Worm (Caenorhabditis elegans) whole organism, late embryonic: Measurements from ENCODE around the gene Y37D8A.6.

Experiments
- C08G9.2 ChIP-seq: sonication (generic microtip); optimal IDR thresholded peaks from 2 replicates; lab custom pipeline; 2016; ENCODE audit warnings: mild to moderate bottlenecking, missing genetic modification characterization, moderate library complexity, missing compliant biosample characterization
- K09A11.1 ChIP-seq: sonication (generic microtip); optimal IDR thresholded peaks from 2 replicates; lab custom pipeline; 2017; ENCODE audit warnings: antibody characterized with exemption, mild to moderate bottlenecking, missing genetic modification characterization, missing compliant biosample characterization; ENCODE audit not compliant: insufficient read depth
- T23F11.4 ChIP-seq: fragments of 200-800 bp; sonication (Bioruptor generic); optimal IDR thresholded peaks from 2 replicates; lab custom pipeline; 2018; ENCODE audit warnings: mild to moderate bottlenecking, missing genetic modification characterization, missing compliant biosample characterization
- ahr-1 ChIP-seq: sonication (generic microtip); optimal IDR thresholded peaks from 2 replicates; lab custom pipeline; 2016; ENCODE audit warnings: missing genetic modification characterization, missing compliant biosample characterization
- ama-1 ChIP-seq: fragments of 150-350 bp; optimal IDR thresholded peaks from 2 replicates; lab custom pipeline; 2014
- ceh-18 ChIP-seq: sonication (generic microtip); optimal IDR thresholded peaks from 2 replicates; lab custom pipeline; 2016; ENCODE audit warnings: missing genetic modification characterization, missing compliant biosample characterization
- ceh-19 ChIP-seq: fragments of 200-800 bp; sonication (Bioruptor generic); optimal IDR thresholded peaks from 2 replicates; lab custom pipeline; 2018; ENCODE audit warnings: mild to moderate bottlenecking, missing genetic modification characterization, missing compliant biosample characterization
- ceh-2 ChIP-seq: sonication (generic microtip); optimal IDR thresholded peaks from 2 replicates; lab custom pipeline; 2016; ENCODE audit warnings: missing genotype, missing genetic modification characterization, missing compliant biosample characterization
- ceh-31 ChIP-seq: sonication (generic microtip); optimal IDR thresholded peaks from 2 replicates; lab custom pipeline; 2016; ENCODE audit warnings: missing genetic modification characterization, missing compliant biosample characterization
- ceh-34 ChIP-seq: sonication (generic microtip); optimal IDR thresholded peaks from 2 replicates; lab custom pipeline; 2016; ENCODE audit warnings: mild to moderate bottlenecking, missing genetic modification characterization, missing compliant biosample characterization
- ceh-6 ChIP-seq: fragments of 200-800 bp; sonication (Bioruptor generic); optimal IDR thresholded peaks from 2 replicates; lab custom pipeline; 2018; ENCODE audit warnings: mild to moderate bottlenecking, missing genetic modification characterization, missing compliant biosample characterization
- dmd-4 ChIP-seq: sonication (generic microtip); optimal IDR thresholded peaks from 2 replicates; lab custom pipeline; 2016; ENCODE audit warnings: borderline replicate concordance, missing genetic modification characterization, missing compliant biosample characterization
- dve-1 ChIP-seq: sonication (generic microtip); optimal IDR thresholded peaks from 2 replicates; lab custom pipeline; 2017; ENCODE audit warnings: antibody characterized with exemption, mild to moderate bottlenecking, missing genetic modification characterization, missing compliant biosample characterization
- elt-2 ChIP-seq: sonication (generic microtip); optimal IDR thresholded peaks from 2 replicates; lab custom pipeline; 2016; ENCODE audit warnings: missing genetic modification reagents, missing genetic modification characterization, missing compliant biosample characterization
- ets-4 ChIP-seq: sonication (generic microtip); optimal IDR thresholded peaks from 2 replicates; lab custom pipeline; 2016; ENCODE audit warnings: missing genetic modification characterization, missing compliant biosample characterization
- eyg-1 ChIP-seq: sonication (generic microtip); optimal IDR thresholded peaks from 2 replicates; lab custom pipeline; 2016; ENCODE audit warnings: missing genotype, missing genetic modification characterization, missing compliant biosample characterization
- fkh-10 ChIP-seq: fragments of 150-350 bp; optimal IDR thresholded peaks from 2 replicates; lab custom pipeline; 2014; ENCODE audit warnings: missing biosample characterization, missing genetic modification reagents, missing genetic modification characterization
- fkh-6 ChIP-seq: sonication (generic microtip); optimal IDR thresholded peaks from 2 replicates; lab custom pipeline; 2016; ENCODE audit warnings: missing genetic modification characterization, missing compliant biosample characterization
- gmeb-2 ChIP-seq: sonication (generic microtip); optimal IDR thresholded peaks from 2 replicates; lab custom pipeline; 2016; ENCODE audit warnings: missing genetic modification characterization, inconsistent platforms, missing compliant biosample characterization
- hlh-15 ChIP-seq: sonication (generic microtip); optimal IDR thresholded peaks from 2 replicates; lab custom pipeline; 2016; ENCODE audit warnings: missing genetic modification characterization, missing compliant biosample characterization
- hlh-30 ChIP-seq: sonication (generic microtip); optimal IDR thresholded peaks from 2 replicates; lab custom pipeline; 2017; ENCODE audit warnings: antibody characterized with exemption, missing genetic modification characterization, missing compliant biosample characterization; ENCODE audit not compliant: insufficient read depth
- lin-11 ChIP-seq: fragments of 200-800 bp; sonication (Bioruptor generic); optimal IDR thresholded peaks from 2 replicates; lab custom pipeline; 2018; ENCODE audit warnings: mild to moderate bottlenecking, missing genetic modification characterization, missing compliant biosample characterization
- nfya-1 ChIP-seq: sonication (generic microtip); optimal IDR thresholded peaks from 2 replicates; lab custom pipeline; 2017; ENCODE audit warnings: missing genetic modification characterization, mild to moderate bottlenecking, missing compliant biosample characterization, antibody characterized with exemption, moderate library complexity
- nhr-11 ChIP-seq: fragments of 150-350 bp; optimal IDR thresholded peaks from 2 replicates; lab custom pipeline; 2014; ENCODE audit warnings: missing biosample characterization, missing genetic modification characterization
- odd-2 ChIP-seq: sonication (generic microtip); optimal IDR thresholded peaks from 2 replicates; lab custom pipeline; 2017; ENCODE audit warnings: antibody characterized with exemption, mild to moderate bottlenecking, missing genetic modification characterization, missing compliant biosample characterization
- pat-9 ChIP-seq: fragments of 200-800 bp; sonication (Bioruptor generic); optimal IDR thresholded peaks from 2 replicates; lab custom pipeline; 2018; ENCODE audit warnings: mild to moderate bottlenecking, missing genetic modification characterization, moderate library complexity, missing compliant biosample characterization
- pha-2 ChIP-seq: sonication (generic microtip); optimal IDR thresholded peaks from 2 replicates; lab custom pipeline; 2017; ENCODE audit warnings: mild to moderate bottlenecking, missing genetic modification characterization, missing compliant biosample characterization
- pqm-1 ChIP-seq: sonication (generic microtip); optimal IDR thresholded peaks from 2 replicates; lab custom pipeline; 2016; ENCODE audit warnings: missing genetic modification characterization, missing compliant biosample characterization
- pros-1 ChIP-seq: fragments of 150-350 bp; optimal IDR thresholded peaks from 2 replicates; lab custom pipeline; 2014; ENCODE audit warnings: missing biosample characterization, missing genetic modification reagents, missing genetic modification characterization
- ref-2 ChIP-seq: sonication (generic microtip); optimal IDR thresholded peaks from 2 replicates; lab custom pipeline; 2016; ENCODE audit warnings: missing genetic modification characterization, missing compliant biosample characterization
- sox-2 ChIP-seq: fragments of 200-800 bp; sonication (Bioruptor generic); IDR thresholded peaks from 2 replicates; pipeline ENCODE4 v1.3.6; 2022; ENCODE audit warnings: missing genetic modification reagents, missing genetic modification characterization, missing compliant biosample characterization
- sox-4 ChIP-seq: sonication (generic microtip); optimal IDR thresholded peaks from 2 replicates; lab custom pipeline; 2017; ENCODE audit warnings: mild to moderate bottlenecking, missing genetic modification characterization, inconsistent platforms, missing compliant biosample characterization
- tbx-2 ChIP-seq: sonication (generic microtip); optimal IDR thresholded peaks from 2 replicates; lab custom pipeline; 2016; ENCODE audit warnings: missing genetic modification characterization, missing compliant biosample characterization
- ttx-3 ChIP-seq: sonication (generic microtip); optimal IDR thresholded peaks from 2 replicates; lab custom pipeline; 2016; ENCODE audit warnings: missing genetic modification reagents, missing genetic modification characterization, missing compliant biosample characterization
- unc-42 ChIP-seq: sonication (generic microtip); optimal IDR thresholded peaks from 2 replicates; lab custom pipeline; 2016; ENCODE audit warnings: missing genotype, missing genetic modification characterization, missing compliant biosample characterization
- unc-55 ChIP-seq: sonication (generic microtip); optimal IDR thresholded peaks from 2 replicates; lab custom pipeline; 2017; ENCODE audit warnings: missing biosample characterization, missing genetic modification reagents, missing genetic modification characterization
- zip-5 ChIP-seq: sonication (generic microtip); optimal IDR thresholded peaks from 2 replicates; lab custom pipeline; 2016; ENCODE audit warnings: missing genetic modification characterization, missing compliant biosample characterization
- ztf-16 ChIP-seq: sonication (generic microtip); optimal IDR thresholded peaks from 2 replicates; lab custom pipeline; 2017; ENCODE audit warnings: missing genetic modification characterization, missing compliant biosample characterization

Gene Y37D8A.6

ce11 chrIII:12904987-12905541 lies 35.0 kb upstream of the Y37D8A.6 start, which contains the start of gene cox-5A (continued):
- TF ChIP-seq gmeb-2 (tag; lab: Kevin White, UChicago) (peak; percentile 36), K09A11.1 (tag; lab: Kevin White, UChicago) (peak; percentile 50), sox-2 (GFP tag; lab: Robert Waterston, UW) (peak; percentile 96), fkh-10 (GFP tag; lab: Kevin White, UChicago) (peak; percentile 31), dve-1 (tag; lab: Kevin White, UChicago) (peak; percentile 77), ceh-19 (GFP tag; lab: Kevin White, UChicago) (peak; percentile 38), ztf-16 (tag; lab: Kevin White, UChicago) (peak; percentile 88), hlh-15 (tag; lab: Kevin White, UChicago) (peak; percentile 20), pha-2 (tag; lab: Kevin White, UChicago) (peak; percentile 56), elt-2 (peak; percentile 65), dmd-4 (tag; lab: Kevin White, UChicago) (no peak), pros-1 (tag; lab: Kevin White, UChicago) (peak; percentile 11), hlh-30 (tag; lab: Kevin White, UChicago) (peak; percentile 82), ahr-1 (tag; lab: Kevin White, UChicago) (peak; percentile 31), ama-1 (lab: Kevin White, UChicago) (no peak), zip-5 (tag; lab: Kevin White, UChicago) (no peak), odd-2 (tag; lab: Kevin White, UChicago) (no peak), ceh-18 (tag; lab: Kevin White, UChicago) (peak; percentile 94), ceh-6 (GFP tag; lab: Kevin White, UChicago) (peak; percentile 21), T23F11.4 (GFP tag; lab: Kevin White, UChicago) (no peak), fkh-6 (tag; lab: Kevin White, UChicago) (no peak), pat-9 (tag; lab: Kevin White, UChicago) (peak; percentile 41)
- TF ChIP-seq, all 69 proteins: peak for 46

- no peak for TF ChIP-seq C08G9.2 (tag; lab: Kevin White, UChicago)
- TF ChIP-seq sox-2 (GFP tag; lab: Robert Waterston, UW): no peak
- peak; percentile 77 for TF ChIP-seq unc-55 (GFP tag; lab: Kevin White, UChicago)
- no peak for TF ChIP-seq zip-5 (tag; lab: Kevin White, UChicago)
- no peak for TF ChIP-seq ceh-2 (tag; lab: Kevin White, UChicago)
- TF ChIP-seq ama-1 (lab: Kevin White, UChicago): no peak
Observed at ce11 chrIII:12904052-12904451, 34.0 kb upstream of the Y37D8A.6 start.

ce11 chrIII:12894207-12894606 lies 24.1 kb upstream of the Y37D8A.6 start:
- TF ChIP-seq ceh-19 (GFP tag; lab: Kevin White, UChicago) (no peak), tbx-2 (tag; lab: Kevin White, UChicago) (peak; percentile 46), nfya-1 (peak; percentile 28), lin-11 (no peak), pqm-1 (tag; lab: Kevin White, UChicago) (no peak), ref-2 (tag; lab: Kevin White, UChicago) (peak; percentile 64), ceh-34 (tag; lab: Kevin White, UChicago) (peak; percentile 82), ceh-31 (peak; percentile 20)

ce11 chrIII:12892767-12893166 lies 22.7 kb upstream of the Y37D8A.6 start:
- TF ChIP-seq dmd-4 (tag; lab: Kevin White, UChicago) (no peak), sox-4 (no peak), ttx-3 (tag; lab: Kevin White, UChicago) (no peak), ets-4 (tag; lab: Kevin White, UChicago) (no peak), ahr-1 (tag; lab: Kevin White, UChicago) (no peak), unc-55 (GFP tag; lab: Kevin White, UChicago) (no peak), unc-42 (tag; lab: Kevin White, UChicago) (peak; percentile 53), nhr-11 (no peak), eyg-1 (tag; lab: Kevin White, UChicago) (no peak)
